Fruit fly (Drosophila melanogaster) whole organism, embryonic: ENCODE results near the gene CG7016.

Experiments
- Adf1 ChIP-seq: fragments of 200-800 bp; sonication (Bioruptor generic); IDR thresholded peaks from 2 replicates; pipeline ENCODE4 v1.3.6; 2022; ENCODE audit warnings: missing biosample characterization, missing genetic modification characterization
- B-H2 ChIP-seq: fragments of 200-800 bp; sonication (Bioruptor generic); optimal IDR thresholded peaks from 2 replicates; lab custom pipeline; 2018; ENCODE audit warnings: missing biosample characterization, mild to moderate bottlenecking, missing genetic modification characterization
- Blimp-1 ChIP-seq: fragments of 200-800 bp; sonication (Bioruptor generic); optimal IDR thresholded peaks from 3 replicates; lab custom pipeline; 2018; ENCODE audit warnings: missing biosample characterization, missing genetic modification characterization, mild to moderate bottlenecking, moderate library complexity, missing genetic modification reagents
- CG10431 ChIP-seq: fragments of 200-800 bp; sonication (Bioruptor generic); optimal IDR thresholded peaks from 3 replicates; lab custom pipeline; 2018; ENCODE audit warnings: missing biosample characterization, mild to moderate bottlenecking, missing genetic modification characterization
- CG11093 ChIP-seq: fragments of 200-800 bp; sonication (Bioruptor generic); IDR thresholded peaks from 3 replicates; pipeline ENCODE4 v1.3.6; 2022; ENCODE audit warnings: missing biosample characterization, missing genetic modification characterization
- CG11723 ChIP-seq: fragments of 200-800 bp; sonication (Bioruptor generic); optimal IDR thresholded peaks from 2 replicates; lab custom pipeline; 2017; ENCODE audit warnings: missing biosample characterization, mild to moderate bottlenecking, missing genetic modification characterization
- CG13287 ChIP-seq: fragments of 200-800 bp; sonication (Bioruptor generic); IDR thresholded peaks from 2 replicates; pipeline ENCODE4 v1.3.6; 2022; ENCODE audit warnings: missing biosample characterization, missing genetic modification characterization; ENCODE audit not compliant: partially characterized antibody
- CG13894 ChIP-seq: fragments of 200-800 bp; sonication (Bioruptor generic); optimal IDR thresholded peaks from 3 replicates; lab custom pipeline; 2018; ENCODE audit warnings: missing biosample characterization, mild to moderate bottlenecking, missing genetic modification characterization, moderate library complexity
- CG15479 ChIP-seq: fragments of 200-800 bp; sonication (Bioruptor generic); optimal IDR thresholded peaks from 3 replicates; lab custom pipeline; 2019; ENCODE audit warnings: missing biosample characterization, mild to moderate bottlenecking, missing genetic modification characterization, moderate library complexity
- CG15601 ChIP-seq: fragments of 200-800 bp; sonication (Bioruptor generic); optimal IDR thresholded peaks from 3 replicates; lab custom pipeline; 2019; ENCODE audit warnings: missing biosample characterization, mild to moderate bottlenecking, missing genetic modification characterization, moderate library complexity
- CG18764 ChIP-seq: fragments of 200-800 bp; sonication (Bioruptor generic); optimal IDR thresholded peaks from 3 replicates; lab custom pipeline; 2016; ENCODE audit warnings: missing biosample characterization, missing genetic modification characterization
- CG30020 ChIP-seq: fragments of 200-800 bp; optimal IDR thresholded peaks from 2 replicates; lab custom pipeline; 2019; ENCODE audit warnings: missing biosample characterization, mild to moderate bottlenecking, missing genetic modification characterization, moderate library complexity
- CG30431 ChIP-seq: fragments of 200-800 bp; sonication (Bioruptor generic); optimal IDR thresholded peaks from 2 replicates; lab custom pipeline; 2017; ENCODE audit warnings: missing biosample characterization, missing genetic modification characterization
- CG34224 ChIP-seq: fragments of 200-800 bp; sonication (Bioruptor generic); IDR thresholded peaks from 3 replicates; pipeline ENCODE4 v1.3.6; 2022; ENCODE audit warnings: missing biosample characterization, missing genetic modification characterization; ENCODE audit not compliant: partially characterized antibody
- CG42726 ChIP-seq: fragments of 200-800 bp; sonication (Bioruptor generic); IDR thresholded peaks from 2 replicates; pipeline ENCODE4 v1.3.6; 2022; ENCODE audit warnings: missing biosample characterization, missing genetic modification characterization; ENCODE audit not compliant: partially characterized antibody
- CG4617 ChIP-seq: fragments of 200-800 bp; sonication (Bioruptor generic); optimal IDR thresholded peaks from 3 replicates; lab custom pipeline; 2016; ENCODE audit warnings: missing biosample characterization, missing genetic modification characterization, borderline replicate concordance
- CG4854 ChIP-seq: fragments of 200-800 bp; sonication (Bioruptor generic); optimal IDR thresholded peaks from 2 replicates; lab custom pipeline; 2016; ENCODE audit warnings: missing biosample characterization, missing genetic modification characterization, inconsistent platforms
- CG6765 ChIP-seq: fragments of 200-800 bp; sonication (Bioruptor generic); optimal IDR thresholded peaks from 3 replicates; lab custom pipeline; 2017; ENCODE audit warnings: missing biosample characterization, mild to moderate bottlenecking, missing genetic modification characterization
- CG7271 ChIP-seq: fragments of 200-800 bp; sonication (Bioruptor generic); optimal IDR thresholded peaks from 2 replicates; lab custom pipeline; 2018; ENCODE audit warnings: missing biosample characterization, mild to moderate bottlenecking, missing genetic modification characterization, moderate library complexity
- CG7372 ChIP-seq: fragments of 200-800 bp; sonication (Bioruptor generic); IDR thresholded peaks from 2 replicates; pipeline ENCODE4 v1.3.6; 2022; ENCODE audit warnings: missing biosample characterization, missing genetic modification characterization
- CG8089 ChIP-seq: fragments of 200-800 bp; sonication (Bioruptor generic); optimal IDR thresholded peaks from 3 replicates; lab custom pipeline; 2016; ENCODE audit warnings: missing biosample characterization, missing genetic modification characterization
- Dad ChIP-seq: fragments of 200-800 bp; sonication (Bioruptor generic); optimal IDR thresholded peaks from 3 replicates; lab custom pipeline; 2016; ENCODE audit warnings: missing biosample characterization, missing genetic modification characterization
- Dip3 ChIP-seq: fragments of 200-800 bp; sonication (Bioruptor generic); optimal IDR thresholded peaks from 3 replicates; lab custom pipeline; 2016; ENCODE audit warnings: missing biosample characterization, missing genetic modification characterization
- Dref ChIP-seq: fragments of 200-800 bp; sonication (Bioruptor generic); IDR thresholded peaks from 2 replicates; pipeline ENCODE4 v1.3.6; 2022; ENCODE audit warnings: missing biosample characterization, missing genetic modification characterization
- Drgx ChIP-seq: fragments of 200-800 bp; sonication (Bioruptor generic); IDR thresholded peaks from 2 replicates; pipeline ENCODE4 v1.3.6; 2022; ENCODE audit warnings: missing biosample characterization, missing genetic modification characterization
- Hmr ChIP-seq: fragments of 200-800 bp; sonication (Bioruptor generic); optimal IDR thresholded peaks from 3 replicates; lab custom pipeline; 2017; ENCODE audit warnings: mild to moderate bottlenecking, missing biosample characterization, missing genetic modification reagents, missing genetic modification characterization
- Hr3 ChIP-seq: fragments of 200-800 bp; sonication (Bioruptor generic); optimal IDR thresholded peaks from 3 replicates; lab custom pipeline; 2016; ENCODE audit warnings: missing biosample characterization, missing genetic modification characterization
- Opbp ChIP-seq: fragments of 200-800 bp; sonication (Bioruptor generic); IDR thresholded peaks from 3 replicates; pipeline ENCODE4 v1.3.6; 2022; ENCODE audit warnings: missing biosample characterization, missing genetic modification characterization; ENCODE audit not compliant: partially characterized antibody
- Ptx1 ChIP-seq: fragments of 200-800 bp; sonication (Bioruptor generic); IDR thresholded peaks from 2 replicates; pipeline ENCODE4 v1.3.6; 2022; ENCODE audit warnings: missing biosample characterization, missing genetic modification characterization
- amos ChIP-seq: fragments of 200-800 bp; sonication (Bioruptor generic); IDR thresholded peaks from 2 replicates; pipeline ENCODE4 v1.3.6; 2022; ENCODE audit warnings: missing biosample characterization, missing genetic modification characterization; ENCODE audit not compliant: partially characterized antibody
- bcd ChIP-seq: fragments of 200-800 bp; sonication (Bioruptor generic); optimal IDR thresholded peaks from 2 replicates; lab custom pipeline; 2017; ENCODE audit warnings: missing biosample characterization, mild to moderate bottlenecking, missing genetic modification characterization
- chm ChIP-seq: fragments of 200-800 bp; sonication (Bioruptor generic); IDR thresholded peaks from 2 replicates; pipeline ENCODE4 v1.3.6; 2022; ENCODE audit warnings: missing biosample characterization, missing genetic modification characterization
- ci ChIP-seq: fragments of 200-800 bp; sonication (Bioruptor generic); IDR thresholded peaks from 3 replicates; pipeline ENCODE4 v1.3.6; 2022; ENCODE audit warnings: missing biosample characterization, missing genetic modification characterization
- emc ChIP-seq: fragments of 200-800 bp; sonication (Bioruptor generic); optimal IDR thresholded peaks from 2 replicates; lab custom pipeline; 2016; ENCODE audit warnings: missing biosample characterization, missing genetic modification characterization
- exex ChIP-seq: fragments of 200-800 bp; sonication (Bioruptor generic); optimal IDR thresholded peaks from 4 replicates; lab custom pipeline; 2018; ENCODE audit warnings: missing biosample characterization, mild to moderate bottlenecking, missing genetic modification characterization, moderate library complexity
- gro ChIP-seq: fragments of 200-800 bp; sonication (Bioruptor generic); optimal IDR thresholded peaks from 2 replicates; lab custom pipeline; 2016; ENCODE audit warnings: missing biosample characterization, missing genetic modification characterization
- her ChIP-seq: fragments of 200-800 bp; sonication (Bioruptor generic); optimal IDR thresholded peaks from 2 replicates; lab custom pipeline; 2016; ENCODE audit warnings: missing biosample characterization, missing genetic modification characterization
- kay ChIP-seq: fragments of 200-800 bp; sonication (Bioruptor generic); optimal IDR thresholded peaks from 2 replicates; lab custom pipeline; 2016; ENCODE audit warnings: missing biosample characterization, missing genetic modification characterization
- nerfin-1 ChIP-seq: fragments of 200-800 bp; sonication (Bioruptor generic); optimal IDR thresholded peaks from 3 replicates; lab custom pipeline; 2019; ENCODE audit warnings: missing biosample characterization, mild to moderate bottlenecking, missing genetic modification characterization, moderate library complexity
- nerfin-2 ChIP-seq: fragments of 200-800 bp; sonication (Bioruptor generic); IDR thresholded peaks from 2 replicates; pipeline ENCODE4 v1.3.6; 2022; ENCODE audit warnings: missing biosample characterization, missing genetic modification characterization; ENCODE audit not compliant: partially characterized antibody
- nom ChIP-seq: fragments of 200-800 bp; sonication (Bioruptor generic); optimal IDR thresholded peaks from 2 replicates; lab custom pipeline; 2017; ENCODE audit warnings: missing biosample characterization, missing genetic modification characterization, mild to moderate bottlenecking, moderate library complexity, missing genetic modification reagents
- prd ChIP-seq, 3 experiments: fragments of >200 bp in 2 of 3; fragments of 200-800 bp in 1 of 3; sonication (Bioruptor generic) in 1 of 3; optimal IDR thresholded peaks in 2 of 3; IDR thresholded peaks in 1 of 3; 2 replicates in 2 of 3; 3 replicates in 1 of 3; pipeline versions ENCODE4 v1.3.6 to Lab custom; 2017 to 2022; ENCODE audit warnings: missing biosample characterization in 1 of 3, missing genetic modification characterization in 1 of 3
- repo ChIP-seq: fragments of 200-800 bp; sonication (Bioruptor generic); optimal IDR thresholded peaks from 2 replicates; lab custom pipeline; 2016; ENCODE audit warnings: missing biosample characterization, missing genetic modification characterization
- sna ChIP-seq: fragments of 200-800 bp; sonication (Bioruptor generic); IDR thresholded peaks from 2 replicates; pipeline ENCODE4 v1.3.6; 2022; ENCODE audit warnings: missing biosample characterization, missing genetic modification characterization; ENCODE audit not compliant: partially characterized antibody
- tna ChIP-seq: fragments of 200-800 bp; sonication (Bioruptor generic); IDR thresholded peaks from 2 replicates; pipeline ENCODE4 v1.3.6; 2022; ENCODE audit warnings: missing biosample characterization, missing genetic modification characterization; ENCODE audit not compliant: partially characterized antibody
- twi ChIP-seq: fragments of 200-800 bp; optimal IDR thresholded peaks from 2 replicates; lab custom pipeline; 2019; ENCODE audit warnings: missing biosample characterization, mild to moderate bottlenecking, missing genetic modification characterization, moderate library complexity
- vvl ChIP-seq: fragments of 200-800 bp; sonication (Bioruptor generic); IDR thresholded peaks from 2 replicates; pipeline ENCODE4 v1.3.6; 2022; ENCODE audit warnings: missing biosample characterization, missing genetic modification characterization
- zfh1 ChIP-seq: fragments of 200-800 bp; sonication (Bioruptor generic); IDR thresholded peaks from 3 replicates; pipeline ENCODE4 v1.3.6; 2022; ENCODE audit warnings: missing biosample characterization, missing genetic modification characterization

The CG7016 gene

DNA sequence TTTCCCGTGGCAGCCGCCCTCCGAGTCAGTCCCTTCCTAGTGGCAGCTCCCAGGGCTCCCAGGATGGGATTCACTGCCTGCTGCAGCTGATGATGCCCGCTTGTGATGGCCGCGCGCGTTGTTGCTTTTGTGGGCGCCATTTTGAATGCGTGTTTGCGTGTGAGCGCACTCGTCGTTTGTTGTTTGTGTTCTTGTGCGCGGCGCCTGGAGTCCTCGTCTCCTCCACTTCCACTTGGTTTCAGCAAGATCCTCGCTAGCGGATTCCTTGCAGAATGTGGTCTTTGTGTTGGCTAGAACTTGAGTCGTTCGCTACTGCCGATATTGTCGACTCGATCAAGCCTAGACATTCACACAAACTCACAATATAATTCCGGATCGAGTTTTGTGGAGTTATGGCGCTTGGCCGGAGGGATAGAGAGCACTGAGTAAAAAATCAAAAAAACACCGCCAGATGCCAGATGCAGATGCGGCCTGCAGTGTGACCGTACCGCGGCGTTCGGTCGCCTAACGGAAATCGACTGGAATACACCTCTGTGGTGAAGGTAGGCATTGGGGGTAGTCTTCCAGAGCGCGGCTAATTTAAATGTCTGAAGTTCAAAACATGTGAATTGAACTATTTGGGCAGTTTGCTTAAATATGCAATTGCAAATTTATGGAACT is 7.8 kb downstream of the CG7016 start, which contains the start of gene CycB3 (continued):
- TF ChIP-seq her = peak; percentile 48
- peak; percentile 34 for TF ChIP-seq bcd (GFP tag; lab: Kevin White, UChicago)
- no peak for TF ChIP-seq Ptx1 (GFP tag; lab: Robert Waterston, UW)
- peak; percentile 9 for TF ChIP-seq CG6765 (GFP tag; lab: Kevin White, UChicago)
- TF ChIP-seq twi (tag; lab: Kevin White, UChicago) = peak; percentile 71
- TF ChIP-seq CG11093 (GFP tag; lab: Robert Waterston, UW) = no peak
- peak; percentile 4 for TF ChIP-seq CG15601 (tag; lab: Kevin White, UChicago)
- no peak for TF ChIP-seq CG13894 (tag; lab: Kevin White, UChicago)
- TF ChIP-seq tna (GFP tag; lab: Robert Waterston, UW) = 0 out of 2 replicates have a peak, but pooled peaks have one; percentile 30
- no peak for TF ChIP-seq CG7372 (GFP tag; lab: Robert Waterston, UW)
- TF ChIP-seq zfh1 (GFP tag; lab: Robert Waterston, UW) = peak; percentile 43; the same call in 1 of the 3 replicates
- TF ChIP-seq CG4854 = peak; percentile 7
- no peak for TF ChIP-seq Blimp-1 (GFP tag; lab: Kevin White, UChicago)
- no peak for TF ChIP-seq Dip3 (GFP tag; lab: Kevin White, UChicago)
- TF ChIP-seq CG30020 (tag; lab: Kevin White, UChicago) = peak; percentile 8
- peak; percentile 56; the same call in 2 of the 3 replicates for TF ChIP-seq Opbp
- TF ChIP-seq vvl (GFP tag; lab: Robert Waterston, UW) = peak; percentile 64
- no peak for TF ChIP-seq CG18764
- TF ChIP-seq Dref (GFP tag; lab: Robert Waterston, UW) = peak; percentile 74
- peak; percentile 67; the same call in 1 of the 3 replicates for TF ChIP-seq ci (GFP tag; lab: Robert Waterston, UW)
- TF ChIP-seq CG15479 = no peak
- no peak for TF ChIP-seq Drgx (GFP tag; lab: Robert Waterston, UW)
- TF ChIP-seq sna (GFP tag; lab: Robert Waterston, UW) = no peak
- TF ChIP-seq B-H2 (GFP tag; lab: Kevin White, UChicago) = no peak
- TF ChIP-seq chm (GFP tag; lab: Robert Waterston, UW) = peak; percentile 44; the same call in 1 of the 2 replicates
- TF ChIP-seq kay (GFP tag; lab: Kevin White, UChicago) = no peak
- TF ChIP-seq prd (optimal IDR thresholded peaks at IDR 0.05; lab: Kevin White, UChicago) = no peak
- TF ChIP-seq prd (GFP tag; IDR thresholded peaks at IDR 0.05; lab: Robert Waterston, UW) = 0 out of 3 replicates have a peak, but pooled peaks have one; percentile 13
- TF ChIP-seq CG13287 (GFP tag; lab: Robert Waterston, UW) = peak; percentile 49
- peak; percentile 19 for TF ChIP-seq CG4617 (GFP tag; lab: Kevin White, UChicago)
- TF ChIP-seq CG30431 (GFP tag; lab: Kevin White, UChicago) = no peak
- no peak for TF ChIP-seq CG34224 (GFP tag; lab: Robert Waterston, UW)
- no peak for TF ChIP-seq gro (GFP tag; lab: Kevin White, UChicago)
- no peak for TF ChIP-seq CG7271 (tag; lab: Kevin White, UChicago)
- TF ChIP-seq nom (GFP tag; lab: Kevin White, UChicago) = peak; percentile 16
- no peak for TF ChIP-seq emc
- no peak for TF ChIP-seq exex
- no peak for TF ChIP-seq Adf1 (GFP tag; lab: Robert Waterston, UW)
- peak; percentile 2 for TF ChIP-seq Dad (GFP tag; lab: Kevin White, UChicago)
- peak; percentile 25 for TF ChIP-seq repo
- 0 out of 2 replicates have a peak, but pooled peaks have one; percentile 6 for TF ChIP-seq CG42726 (GFP tag; lab: Robert Waterston, UW)
- no peak for TF ChIP-seq CG8089 (GFP tag; lab: Kevin White, UChicago)
- TF ChIP-seq nerfin-2 (GFP tag; lab: Robert Waterston, UW) = 0 out of 2 replicates have a peak, but pooled peaks have one; percentile 19
- TF ChIP-seq amos (GFP tag; lab: Robert Waterston, UW) = peak; percentile 43; the same call in 1 of the 2 replicates
- peak; percentile 42 for TF ChIP-seq Hmr (GFP tag; lab: Kevin White, UChicago)
- peak; percentile 40 for TF ChIP-seq nerfin-1 (tag; lab: Kevin White, UChicago)
- TF ChIP-seq CG11723 (GFP tag; lab: Kevin White, UChicago) = peak; percentile 3
- TF ChIP-seq CG10431 (GFP tag; lab: Kevin White, UChicago) = peak; percentile 54
- TF ChIP-seq Hr3 (GFP tag; lab: Kevin White, UChicago) = no peak
